Worm (Caenorhabditis elegans): ENCODE results near the gene T19C4.1.

ce11 chrV:11182925-11183324, 33.4 kb downstream of the T19C4.1 start, which contains the start of gene cnc-10:
- no peak for TF ChIP-seq lin-13 (GFP tag; optimal IDR thresholded peaks at IDR 0.05)
- no peak for TF ChIP-seq nhr-28 (tag; optimal IDR thresholded peaks at IDR 0.05)
- TF ChIP-seq fkh-4 (tag; optimal IDR thresholded peaks at IDR 0.05; ENCODE audit: borderline replicate concordance): no peak
- no peak for TF ChIP-seq egl-27 (tag; optimal IDR thresholded peaks at IDR 0.05)
- no peak for TF ChIP-seq alr-1 (tag; optimal IDR thresholded peaks at IDR 0.05; ENCODE audit: borderline replicate concordance)

All from whole organism, L1 larva.